Fruit fly (Drosophila melanogaster): ENCODE data around the gene Reepl1.

Reepl1 gene

dm6 chrX:11558389-11558908 is 14.1 kb upstream of the Reepl1 start, which contains the start of gene CG1572 (continued):
- TF ChIP-seq CG4318 (GFP tag; optimal IDR thresholded peaks at IDR 0.05) (no peak), CG6792 (GFP tag; optimal IDR thresholded peaks at IDR 0.05) (no peak), CG15336 (GFP tag; IDR thresholded peaks at IDR 0.05) (peak; percentile 15; the same call in 1 of the 2 replicates), CG11902 (GFP tag; optimal IDR thresholded peaks at IDR 0.05) (no peak), topi (GFP tag; optimal IDR thresholded peaks at IDR 0.05) (peak; percentile 5), Hr39 (GFP tag; optimal IDR thresholded peaks at IDR 0.05) (no peak), CG6163 (GFP tag; IDR thresholded peaks at IDR 0.05) (peak; percentile 63), Gug (GFP tag; IDR thresholded peaks at IDR 0.05) (no peak), Sox102F (GFP tag; optimal IDR thresholded peaks at IDR 0.05) (peak; percentile 56), Ets96B (tag; optimal IDR thresholded peaks at IDR 0.05) (no peak), Smox (GFP tag; optimal IDR thresholded peaks at IDR 0.05) (peak; percentile 23), Sox15 (GFP tag; optimal IDR thresholded peaks at IDR 0.05) (no peak), CG3032 (tag; optimal IDR thresholded peaks at IDR 0.05) (no peak), CG8632 (GFP tag; optimal IDR thresholded peaks at IDR 0.05) (no peak), pdm3 (GFP tag; optimal IDR thresholded peaks at IDR 0.05) (no peak), CG9139 (GFP tag; optimal IDR thresholded peaks at IDR 0.05) (no peak), CG6808 (GFP tag; optimal IDR thresholded peaks at IDR 0.05) (no peak), CG11294 (GFP tag; IDR thresholded peaks at IDR 0.05) (no peak), eg (GFP tag; IDR thresholded peaks at IDR 0.05) (peak; percentile 52; the same call in 2 of the 3 replicates), vri (GFP tag; optimal IDR thresholded peaks at IDR 0.05) (peak; percentile 69), fkh (GFP tag; optimal IDR thresholded peaks at IDR 0.05) (no peak), CG10631 (GFP tag; optimal IDR thresholded peaks at IDR 0.05) (no peak), dsx (GFP tag; optimal IDR thresholded peaks at IDR 0.05; ENCODE audit: poor library complexity, severe bottlenecking) (no peak), CG34406 (GFP tag; optimal IDR thresholded peaks at IDR 0.05) (no peak), Ets21C (GFP tag; optimal IDR thresholded peaks at IDR 0.05) (no peak), CG7368 (GFP tag; optimal IDR thresholded peaks at IDR 0.05) (no peak), spab (GFP tag; optimal IDR thresholded peaks at IDR 0.05) (no peak), CG8319 (GFP tag; optimal IDR thresholded peaks at IDR 0.05) (no peak), CG11762 (GFP tag; optimal IDR thresholded peaks at IDR 0.05; ENCODE audit: insufficient read depth) (no peak), achi (GFP tag; optimal IDR thresholded peaks at IDR 0.05) (peak; percentile 14), Blimp-1 (GFP tag; optimal IDR thresholded peaks at IDR 0.05) (peak; percentile 95)

- peak; percentile 76 for TF ChIP-seq fd59A (GFP tag; optimal IDR thresholded peaks at IDR 0.05)
- peak; percentile 86 for TF ChIP-seq CG3032 (tag; optimal IDR thresholded peaks at IDR 0.05)
- peak; percentile 85 for TF ChIP-seq acj6 (GFP tag; optimal IDR thresholded peaks at IDR 0.05)
- peak; percentile 86 for TF ChIP-seq achi (GFP tag; optimal IDR thresholded peaks at IDR 0.05)
- peak; percentile 88 for TF ChIP-seq CG34406 (GFP tag; optimal IDR thresholded peaks at IDR 0.05)
- TF ChIP-seq pdm3 (GFP tag; optimal IDR thresholded peaks at IDR 0.05) = peak; percentile 78
- peak; percentile 60 for TF ChIP-seq dac (GFP tag; optimal IDR thresholded peaks at IDR 0.05)
- no peak for TF ChIP-seq fkh (GFP tag; optimal IDR thresholded peaks at IDR 0.05)
- peak; percentile 95 for TF ChIP-seq CG32006 (GFP tag; optimal IDR thresholded peaks at IDR 0.05)
- peak; percentile 64 for TF ChIP-seq lz (GFP tag; optimal IDR thresholded peaks at IDR 0.05)
- peak; percentile 63 for TF ChIP-seq cyc (GFP tag; optimal IDR thresholded peaks at IDR 0.05)
- TF ChIP-seq CG11762 (GFP tag; optimal IDR thresholded peaks at IDR 0.05; ENCODE audit: insufficient read depth) = peak; percentile 83
- TF ChIP-seq CG8119 (GFP tag; IDR thresholded peaks at IDR 0.05) = peak; percentile 87
- TF ChIP-seq Hr38 (GFP tag; optimal IDR thresholded peaks at IDR 0.05) = no peak
- peak; percentile 82 for TF ChIP-seq Ets96B (tag; optimal IDR thresholded peaks at IDR 0.05)
- peak; percentile 70 for TF ChIP-seq CG9139 (GFP tag; optimal IDR thresholded peaks at IDR 0.05)
- peak; percentile 86 for TF ChIP-seq CG8632 (GFP tag; optimal IDR thresholded peaks at IDR 0.05)
- peak; percentile 77 for TF ChIP-seq dsx (GFP tag; optimal IDR thresholded peaks at IDR 0.05; ENCODE audit: poor library complexity, severe bottlenecking)
- TF ChIP-seq salr (GFP tag; optimal IDR thresholded peaks at IDR 0.05) = peak; percentile 2 to 91
- TF ChIP-seq CG10669 (GFP tag; optimal IDR thresholded peaks at IDR 0.05) = peak; percentile 82
- TF ChIP-seq Hr39 (GFP tag; optimal IDR thresholded peaks at IDR 0.05) = peak; percentile 51
- peak; percentile 57 for TF ChIP-seq CG8319 (GFP tag; optimal IDR thresholded peaks at IDR 0.05)
- TF ChIP-seq Sox102F (GFP tag; optimal IDR thresholded peaks at IDR 0.05) = peak; percentile 66
- TF ChIP-seq CG11294 (GFP tag; IDR thresholded peaks at IDR 0.05) = peak; percentile 69
- peak; percentile 81 for TF ChIP-seq CG6792 (GFP tag; optimal IDR thresholded peaks at IDR 0.05)
- peak; percentile 86 for TF ChIP-seq CG15336 (GFP tag; IDR thresholded peaks at IDR 0.05)
- peak; percentile 60 for TF ChIP-seq CG11902 (GFP tag; optimal IDR thresholded peaks at IDR 0.05)
- TF ChIP-seq CG3919 (GFP tag; optimal IDR thresholded peaks at IDR 0.05) = peak; percentile 85
- peak; percentile 69 for TF ChIP-seq topi (GFP tag; optimal IDR thresholded peaks at IDR 0.05)
- TF ChIP-seq esn (GFP tag; optimal IDR thresholded peaks at IDR 0.05) = peak; percentile 81
- TF ChIP-seq CG6163 (GFP tag; IDR thresholded peaks at IDR 0.05) = peak; percentile 45; the same call in 1 of the 3 replicates
- peak; percentile 86 for TF ChIP-seq Hr4 (GFP tag; optimal IDR thresholded peaks at IDR 0.05)
Measured at dm6 chrX:11559728-11560724, 12.5 kb upstream of the Reepl1 start.

Measured in whole organism, prepupa.